Fruit fly (Drosophila melanogaster) whole organism, adult: ENCODE data around the gene CG18641.

Experiments used
- CG12768 ChIP-seq: fragments of 200-800 bp; sonication (Bioruptor generic); optimal IDR thresholded peaks from 2 replicates; lab custom pipeline; 2017; ENCODE audit warnings: missing biosample characterization, missing genetic modification characterization, mild to moderate bottlenecking, moderate library complexity, missing genetic modification reagents
- CG14711 ChIP-seq: fragments of 200-800 bp; sonication (Bioruptor generic); optimal IDR thresholded peaks from 2 replicates; lab custom pipeline; 2018; ENCODE audit warnings: missing biosample characterization, mild to moderate bottlenecking, missing genetic modification characterization, moderate library complexity
- CG1620 ChIP-seq: fragments of 200-800 bp; sonication (Bioruptor generic); optimal IDR thresholded peaks from 2 replicates; lab custom pipeline; 2016; ENCODE audit warnings: missing biosample characterization, missing genetic modification characterization
- CG5204 ChIP-seq: fragments of 200-800 bp; sonication (Bioruptor generic); optimal IDR thresholded peaks from 2 replicates; lab custom pipeline; 2016; ENCODE audit warnings: missing biosample characterization, missing genetic modification characterization
- CG7101 ChIP-seq: fragments of 200-800 bp; sonication (Bioruptor generic); optimal IDR thresholded peaks from 2 replicates; lab custom pipeline; 2018; ENCODE audit warnings: missing biosample characterization, mild to moderate bottlenecking, missing genetic modification characterization, moderate library complexity
- Clk ChIP-seq: fragments of 200-800 bp; sonication (Bioruptor generic); optimal IDR thresholded peaks from 2 replicates; lab custom pipeline; 2017; ENCODE audit warnings: missing biosample characterization, missing genetic modification characterization
- Crg-1 ChIP-seq: fragments of 200-800 bp; sonication (Bioruptor generic); optimal IDR thresholded peaks from 2 replicates; lab custom pipeline; 2016; ENCODE audit warnings: missing biosample characterization, missing genetic modification characterization
- Hr96 ChIP-seq: fragments of 200-800 bp; sonication (Bioruptor generic); optimal IDR thresholded peaks from 2 replicates; lab custom pipeline; 2016; ENCODE audit warnings: missing biosample characterization, missing genetic modification characterization
- Mnt ChIP-seq: fragments of 200-800 bp; sonication (Bioruptor generic); optimal IDR thresholded peaks from 2 replicates; lab custom pipeline; 2016; ENCODE audit warnings: missing biosample characterization, mild to moderate bottlenecking, missing genetic modification characterization
- cic ChIP-seq: fragments of 200-800 bp; sonication (Bioruptor generic); optimal IDR thresholded peaks from 2 replicates; lab custom pipeline; 2017; ENCODE audit warnings: missing biosample characterization, mild to moderate bottlenecking, missing genetic modification characterization, moderate library complexity
- cnc ChIP-seq, 2 experiments: fragments of >200 bp; optimal IDR thresholded peaks; 2 replicates each; lab custom pipeline; 2017
- kay ChIP-seq: fragments of 200-800 bp; sonication (Bioruptor generic); peaks from one replicate; lab custom pipeline; 2016; ENCODE audit warnings: missing biosample characterization, missing genetic modification characterization, borderline replicate concordance
- pad ChIP-seq: fragments of 200-800 bp; sonication (Bioruptor generic); optimal IDR thresholded peaks from 3 replicates; lab custom pipeline; 2017; ENCODE audit warnings: missing biosample characterization, missing genetic modification characterization, mild to moderate bottlenecking, moderate library complexity, missing genetic modification reagents
- tj ChIP-seq: fragments of 200-800 bp; sonication (Bioruptor generic); optimal IDR thresholded peaks from 3 replicates; lab custom pipeline; 2017; ENCODE audit warnings: missing biosample characterization, mild to moderate bottlenecking, missing genetic modification characterization, moderate library complexity

DNA sequence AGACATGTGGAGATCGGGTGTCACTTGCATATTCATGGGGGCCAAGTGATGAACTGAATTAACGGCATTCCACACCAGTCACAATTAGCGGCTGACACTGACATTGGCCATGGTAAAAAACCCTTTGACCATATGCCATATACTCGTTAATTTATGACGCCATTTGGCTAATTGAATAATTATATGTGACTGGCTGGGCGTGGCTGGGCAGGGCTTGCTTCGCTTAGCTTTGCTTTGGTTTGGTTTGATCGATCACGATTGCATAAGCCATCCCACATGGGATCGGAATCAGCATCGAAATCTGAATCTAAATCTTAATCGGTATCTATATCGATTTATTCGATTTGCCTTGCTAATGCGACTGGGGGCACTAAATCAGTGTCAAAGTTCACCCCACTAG lies 14.5 kb upstream of the CG18641 start:
- TF ChIP-seq cnc (optimal IDR thresholded peaks at IDR 0.05; lab: Kevin White, UChicago) (no peak), CG7101 (tag; lab: Kevin White, UChicago) (no peak), Clk (GFP tag; lab: Kevin White, UChicago) (no peak), Crg-1 (no peak), CG14711 (tag; lab: Kevin White, UChicago) (no peak), CG5204 (no peak), cic (no peak), CG12768 (GFP tag; lab: Kevin White, UChicago) (no peak), kay (GFP tag; lab: Kevin White, UChicago) (peak; percentile 52), Hr96 (no peak), tj (GFP tag; lab: Kevin White, UChicago) (no peak), CG1620 (no peak), Mnt (no peak), pad (GFP tag; lab: Kevin White, UChicago) (no peak)
